Fruit fly (Drosophila melanogaster) whole organism, embryonic: ENCODE data around the gene Ttc19.

ENCODE experiments used
- Abd-B ChIP-seq: fragments of 200-800 bp; sonication (Bioruptor generic); optimal IDR thresholded peaks from 2 replicates; lab custom pipeline; 2018; ENCODE audit warnings: missing biosample characterization, mild to moderate bottlenecking, missing genetic modification characterization, moderate library complexity
- Atf-2 ChIP-seq: fragments of 200-800 bp; sonication (Bioruptor generic); optimal IDR thresholded peaks from 2 replicates; lab custom pipeline; 2016; ENCODE audit warnings: missing biosample characterization, missing genetic modification characterization
- B-H1 ChIP-seq: fragments of 200-800 bp; sonication (Bioruptor generic); IDR thresholded peaks from 3 replicates; pipeline ENCODE4 v1.3.6; 2022; ENCODE audit warnings: missing biosample characterization, missing genetic modification characterization
- Bteb2 ChIP-seq: fragments of 200-800 bp; sonication (Bioruptor generic); optimal IDR thresholded peaks from 2 replicates; lab custom pipeline; 2016; ENCODE audit warnings: missing biosample characterization, missing genetic modification characterization
- CG11398 ChIP-seq: fragments of 200-800 bp; sonication (Bioruptor generic); optimal IDR thresholded peaks from 2 replicates; lab custom pipeline; 2016; ENCODE audit warnings: missing biosample characterization, missing genetic modification characterization
- CG11504 ChIP-seq: fragments of 200-800 bp; sonication (Bioruptor generic); optimal IDR thresholded peaks from 3 replicates; lab custom pipeline; 2019; ENCODE audit warnings: missing biosample characterization, mild to moderate bottlenecking, missing genetic modification characterization, moderate library complexity
- CG11695 ChIP-seq: fragments of 200-800 bp; sonication (Bioruptor generic); IDR thresholded peaks from 3 replicates; pipeline ENCODE4 v1.3.6; 2022; ENCODE audit warnings: missing biosample characterization, missing genetic modification characterization
- CG11723 ChIP-seq: fragments of 200-800 bp; sonication (Bioruptor generic); optimal IDR thresholded peaks from 2 replicates; lab custom pipeline; 2017; ENCODE audit warnings: missing biosample characterization, mild to moderate bottlenecking, missing genetic modification characterization
- CG13123 ChIP-seq: fragments of 200-800 bp; sonication (Bioruptor generic); optimal IDR thresholded peaks from 2 replicates; lab custom pipeline; 2016; ENCODE audit warnings: missing biosample characterization, missing genetic modification characterization
- CG13424 ChIP-seq: fragments of 200-800 bp; sonication (Bioruptor generic); optimal IDR thresholded peaks from 2 replicates; lab custom pipeline; 2019; ENCODE audit warnings: missing biosample characterization, mild to moderate bottlenecking, missing genetic modification characterization, moderate library complexity
- CG13775 ChIP-seq: fragments of 200-800 bp; sonication (Bioruptor generic); optimal IDR thresholded peaks from 3 replicates; lab custom pipeline; 2017; ENCODE audit warnings: missing biosample characterization, mild to moderate bottlenecking, missing genetic modification characterization
- CG14965 ChIP-seq: fragments of 200-800 bp; sonication (Bioruptor generic); optimal IDR thresholded peaks from 2 replicates; lab custom pipeline; 2016; ENCODE audit warnings: missing biosample characterization, missing genetic modification characterization, borderline replicate concordance
- CG15514 ChIP-seq: fragments of 200-800 bp; sonication (Bioruptor generic); optimal IDR thresholded peaks from 3 replicates; lab custom pipeline; 2017; ENCODE audit warnings: missing biosample characterization, missing genetic modification characterization, mild to moderate bottlenecking, moderate library complexity, missing genetic modification reagents
- CG17359 ChIP-seq: fragments of 200-800 bp; sonication (Bioruptor generic); optimal IDR thresholded peaks from 3 replicates; lab custom pipeline; 2018; ENCODE audit warnings: missing biosample characterization, mild to moderate bottlenecking, missing genetic modification characterization, moderate library complexity
- CG18599 ChIP-seq: fragments of 200-800 bp; sonication (Bioruptor generic); optimal IDR thresholded peaks from 3 replicates; lab custom pipeline; 2017; ENCODE audit warnings: missing biosample characterization, missing genetic modification characterization, mild to moderate bottlenecking, moderate library complexity, missing genetic modification reagents
- CG31441 ChIP-seq: fragments of 200-800 bp; sonication (Bioruptor generic); IDR thresholded peaks from 2 replicates; pipeline ENCODE4 v1.3.6; 2022; ENCODE audit warnings: missing biosample characterization, missing genetic modification characterization
- CG34422 ChIP-seq: fragments of 200-800 bp; sonication (Bioruptor generic); IDR thresholded peaks from 3 replicates; pipeline ENCODE4 v1.3.6; 2022; ENCODE audit warnings: missing biosample characterization, missing genetic modification characterization
- CG4854 ChIP-seq: fragments of 200-800 bp; sonication (Bioruptor generic); optimal IDR thresholded peaks from 2 replicates; lab custom pipeline; 2016; ENCODE audit warnings: missing biosample characterization, missing genetic modification characterization, inconsistent platforms
- CG7928 ChIP-seq: fragments of 200-800 bp; sonication (Bioruptor generic); optimal IDR thresholded peaks from 2 replicates; lab custom pipeline; 2017; ENCODE audit warnings: missing biosample characterization, mild to moderate bottlenecking, missing genetic modification characterization
- CG8924 ChIP-seq: fragments of 200-800 bp; optimal IDR thresholded peaks from 3 replicates; lab custom pipeline; 2019; ENCODE audit warnings: missing biosample characterization, mild to moderate bottlenecking, missing genetic modification characterization, moderate library complexity
- CG9215 ChIP-seq: fragments of 200-800 bp; sonication (Bioruptor generic); IDR thresholded peaks from 2 replicates; pipeline ENCODE4 v1.3.6; 2022; ENCODE audit warnings: missing biosample characterization, missing genetic modification characterization
- CoRest ChIP-seq: fragments of 200-800 bp; sonication (Bioruptor generic); optimal IDR thresholded peaks from 3 replicates; lab custom pipeline; 2018; ENCODE audit warnings: missing biosample characterization, mild to moderate bottlenecking, missing genetic modification characterization, moderate library complexity
- CrebB ChIP-seq: fragments of 200-800 bp; sonication (Bioruptor generic); optimal IDR thresholded peaks from 3 replicates; lab custom pipeline; 2018; ENCODE audit warnings: missing biosample characterization, mild to moderate bottlenecking, missing genetic modification characterization
- Dek ChIP-seq: fragments of 200-800 bp; sonication (Bioruptor generic); optimal IDR thresholded peaks from 3 replicates; lab custom pipeline; 2019; ENCODE audit warnings: missing biosample characterization, mild to moderate bottlenecking, missing genetic modification characterization, moderate library complexity
- HLH3B ChIP-seq: fragments of 200-800 bp; sonication (Bioruptor generic); IDR thresholded peaks from 2 replicates; pipeline ENCODE4 v1.3.6; 2022; ENCODE audit warnings: missing biosample characterization, missing genetic modification characterization
- HmgD ChIP-seq: fragments of 200-800 bp; sonication (Bioruptor generic); optimal IDR thresholded peaks from 3 replicates; lab custom pipeline; 2016; ENCODE audit warnings: missing biosample characterization, missing genetic modification characterization
- Hr39 ChIP-seq: fragments of >200 bp; optimal IDR thresholded peaks from 2 replicates; lab custom pipeline; 2017
- Kr ChIP-seq: fragments of 200-800 bp; sonication (Bioruptor generic); optimal IDR thresholded peaks from 2 replicates; lab custom pipeline; 2017; ENCODE audit warnings: missing biosample characterization, mild to moderate bottlenecking, missing genetic modification characterization
- Lhr ChIP-seq: fragments of 200-800 bp; sonication (Bioruptor generic); optimal IDR thresholded peaks from 3 replicates; lab custom pipeline; 2017; ENCODE audit warnings: mild to moderate bottlenecking, missing biosample characterization, missing genetic modification reagents, missing genetic modification characterization
- Lpt ChIP-seq: fragments of >200 bp; optimal IDR thresholded peaks from 2 replicates; lab custom pipeline; 2018; ENCODE audit warnings: missing biosample characterization, missing genetic modification characterization
- Mes4 ChIP-seq: fragments of 200-800 bp; sonication (Bioruptor generic); optimal IDR thresholded peaks from 2 replicates; lab custom pipeline; 2016; ENCODE audit warnings: missing biosample characterization, missing genetic modification characterization
- NC2β ChIP-seq: fragments of 200-800 bp; sonication (Bioruptor generic); optimal IDR thresholded peaks from 2 replicates; lab custom pipeline; 2016; ENCODE audit warnings: missing biosample characterization, missing genetic modification characterization
- Sry-β ChIP-seq: fragments of 200-800 bp; sonication (Bioruptor generic); optimal IDR thresholded peaks from 2 replicates; lab custom pipeline; 2018; ENCODE audit warnings: missing biosample characterization, mild to moderate bottlenecking, missing genetic modification characterization, moderate library complexity
- Ssrp ChIP-seq: fragments of 200-800 bp; sonication (Bioruptor generic); optimal IDR thresholded peaks from 2 replicates; lab custom pipeline; 2018; ENCODE audit warnings: missing biosample characterization, mild to moderate bottlenecking, missing genetic modification characterization, moderate library complexity
- Tbp ChIP-seq: fragments of >200 bp; optimal IDR thresholded peaks from 2 replicates; lab custom pipeline; 2018; ENCODE audit warnings: missing biosample characterization, missing genetic modification characterization
- ase ChIP-seq: fragments of 200-800 bp; sonication (Bioruptor generic); IDR thresholded peaks from 3 replicates; pipeline ENCODE4 v1.3.6; 2022; ENCODE audit warnings: missing biosample characterization, missing genetic modification characterization
- bab2 ChIP-seq: fragments of 200-800 bp; sonication (Bioruptor generic); optimal IDR thresholded peaks from 2 replicates; lab custom pipeline; 2016; ENCODE audit warnings: missing biosample characterization, missing genetic modification characterization
- btn ChIP-seq: fragments of 200-800 bp; sonication (Bioruptor generic); optimal IDR thresholded peaks from 2 replicates; lab custom pipeline; 2016; ENCODE audit warnings: missing biosample characterization, missing genetic modification characterization
- caup ChIP-seq: fragments of 200-800 bp; sonication (Bioruptor generic); optimal IDR thresholded peaks from 3 replicates; lab custom pipeline; 2017; ENCODE audit warnings: missing biosample characterization, mild to moderate bottlenecking, missing genetic modification characterization, moderate library complexity; ENCODE audit not compliant: severe bottlenecking
- chinmo ChIP-seq: fragments of 200-800 bp; sonication (Bioruptor generic); IDR thresholded peaks from 4 replicates; pipeline ENCODE4 v1.3.6; 2022; ENCODE audit warnings: missing biosample characterization, missing genetic modification characterization; ENCODE audit not compliant: partially characterized antibody
- cwo ChIP-seq: fragments of 200-800 bp; sonication (Bioruptor generic); optimal IDR thresholded peaks from 3 replicates; lab custom pipeline; 2017; ENCODE audit warnings: missing biosample characterization, missing genetic modification characterization, mild to moderate bottlenecking, moderate library complexity, missing genetic modification reagents
- dan ChIP-seq: fragments of 200-800 bp; sonication (Bioruptor generic); IDR thresholded peaks from 2 replicates; pipeline ENCODE4 v1.3.6; 2022; ENCODE audit warnings: missing biosample characterization, missing genetic modification characterization
- dimm ChIP-seq: fragments of 200-800 bp; sonication (Bioruptor generic); IDR thresholded peaks from 2 replicates; pipeline ENCODE4 v1.3.6; 2022; ENCODE audit warnings: missing biosample characterization, missing genetic modification characterization
- eyg ChIP-seq: fragments of 200-800 bp; sonication (Bioruptor generic); optimal IDR thresholded peaks from 3 replicates; lab custom pipeline; 2016; ENCODE audit warnings: missing biosample characterization, missing genetic modification characterization
- lmd ChIP-seq: fragments of 200-800 bp; sonication (Bioruptor generic); IDR thresholded peaks from 2 replicates; pipeline ENCODE4 v1.3.6; 2022; ENCODE audit warnings: missing biosample characterization, missing genetic modification characterization
- mirr ChIP-seq: fragments of 200-800 bp; sonication (Bioruptor generic); optimal IDR thresholded peaks from 3 replicates; lab custom pipeline; 2018; ENCODE audit warnings: missing biosample characterization, mild to moderate bottlenecking, missing genetic modification characterization
- pan ChIP-seq, 4 experiments: fragments of >200 bp in 3 of 4; fragments of 200-800 bp in 1 of 4; sonication (Bioruptor generic) in 1 of 4; optimal IDR thresholded peaks in 3 of 4; IDR thresholded peaks in 1 of 4; 2 replicates each; pipeline versions ENCODE4 v1.3.6 to Lab custom; 2017 to 2022; ENCODE audit warnings: missing biosample characterization in 2 of 4, missing genetic modification characterization in 2 of 4, mixed read lengths in 1 of 4
- pros ChIP-seq: fragments of 200-800 bp; sonication (Bioruptor generic); optimal IDR thresholded peaks from 3 replicates; lab custom pipeline; 2019; ENCODE audit warnings: missing biosample characterization, mild to moderate bottlenecking, missing genetic modification characterization, moderate library complexity
- row ChIP-seq: fragments of 200-800 bp; sonication (Bioruptor generic); IDR thresholded peaks from 3 replicates; pipeline ENCODE4 v1.3.6; 2022; ENCODE audit warnings: missing biosample characterization, missing genetic modification characterization
- salm ChIP-seq: fragments of 200-800 bp; sonication (Bioruptor generic); optimal IDR thresholded peaks from 2 replicates; lab custom pipeline; 2018; ENCODE audit warnings: missing biosample characterization, mild to moderate bottlenecking, missing genetic modification characterization
- shn ChIP-seq: fragments of 200-800 bp; sonication (Bioruptor generic); optimal IDR thresholded peaks from 3 replicates; lab custom pipeline; 2016; ENCODE audit warnings: missing biosample characterization, missing genetic modification characterization

Gene Ttc19

DNA sequence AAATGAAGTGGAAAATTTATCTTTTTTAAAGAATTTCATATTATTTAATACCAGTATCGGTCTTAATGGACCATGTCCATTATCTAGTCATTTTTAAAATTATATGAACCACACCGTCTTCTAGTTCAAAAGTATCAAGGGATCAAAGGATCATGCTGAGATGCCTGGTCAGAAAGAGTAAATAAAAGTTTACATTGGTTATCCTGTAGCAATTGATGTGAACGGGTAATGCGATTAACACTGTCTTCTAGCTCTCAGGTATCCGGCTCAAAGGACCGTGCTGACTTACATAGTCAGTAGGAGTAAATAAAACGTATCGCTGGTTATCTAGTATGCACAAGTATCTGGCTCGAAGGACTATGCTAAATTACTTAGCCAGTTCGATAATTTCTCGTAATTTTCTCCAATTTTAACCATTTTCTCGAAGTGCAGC is 25.8 kb downstream of the Ttc19 start (continued):
- no peak for TF ChIP-seq CG13123 (GFP tag; lab: Kevin White, UChicago)
- no peak for TF ChIP-seq Ssrp (tag; lab: Kevin White, UChicago)
- TF ChIP-seq CG7928 (GFP tag; lab: Kevin White, UChicago): no peak
- TF ChIP-seq CG9215 (GFP tag; lab: Robert Waterston, UW): peak; percentile 33; the same call in 1 of the 2 replicates
- no peak for TF ChIP-seq CG17359 (tag; lab: Kevin White, UChicago)
- no peak for TF ChIP-seq cwo
- no peak for TF ChIP-seq CG11398
- no peak for TF ChIP-seq caup (GFP tag; lab: Kevin White, UChicago)
- TF ChIP-seq bab2 (GFP tag; lab: Kevin White, UChicago): no peak
- no peak for TF ChIP-seq dimm
- no peak for TF ChIP-seq HmgD
- no peak for TF ChIP-seq chinmo (GFP tag; lab: Robert Waterston, UW)
- no peak for TF ChIP-seq NC2β (GFP tag; lab: Kevin White, UChicago)
- no peak for TF ChIP-seq CG34422
- no peak for TF ChIP-seq Lpt
- no peak for TF ChIP-seq eyg (GFP tag; lab: Kevin White, UChicago)
- TF ChIP-seq dan (GFP tag; lab: Robert Waterston, UW): no peak
- TF ChIP-seq CrebB (tag; lab: Kevin White, UChicago): no peak
- TF ChIP-seq Bteb2: no peak
- TF ChIP-seq row (GFP tag; lab: Robert Waterston, UW): peak; percentile 47; the same call in 2 of the 3 replicates
- TF ChIP-seq Sry-β (GFP tag; lab: Kevin White, UChicago): no peak
- TF ChIP-seq Mes4 (GFP tag; lab: Kevin White, UChicago): no peak
- TF ChIP-seq CoRest (tag; lab: Kevin White, UChicago): peak; percentile 61
- TF ChIP-seq salm (tag; lab: Kevin White, UChicago): no peak
- TF ChIP-seq CG11504 (tag; lab: Kevin White, UChicago): peak; percentile 65
- TF ChIP-seq CG11695: no peak
- TF ChIP-seq CG11723 (GFP tag; lab: Kevin White, UChicago): no peak
- no peak for TF ChIP-seq Lhr (GFP tag; lab: Kevin White, UChicago)
- no peak for TF ChIP-seq Dek (tag; lab: Kevin White, UChicago)
- peak; percentile 28 for TF ChIP-seq CG8924
- no peak for TF ChIP-seq Atf-2 (GFP tag; lab: Kevin White, UChicago)
- no peak for TF ChIP-seq CG4854 (GFP tag; lab: Kevin White, UChicago)
- TF ChIP-seq mirr (GFP tag; lab: Kevin White, UChicago): no peak
- TF ChIP-seq CG15514 (GFP tag; lab: Kevin White, UChicago): no peak
- no peak for TF ChIP-seq HLH3B (GFP tag; lab: Robert Waterston, UW)
- TF ChIP-seq pan (optimal IDR thresholded peaks at IDR 0.05; lab: Kevin White, UChicago): no peak
- TF ChIP-seq pan (GFP tag; optimal IDR thresholded peaks at IDR 0.05 in 1 of 2, IDR thresholded peaks at IDR 0.05 in 1 of 2): no peak
- peak; percentile 35 for TF ChIP-seq CG13775 (GFP tag; lab: Kevin White, UChicago)
- TF ChIP-seq Tbp (GFP tag; lab: Kevin White, UChicago): no peak
- TF ChIP-seq pros (GFP tag; lab: Kevin White, UChicago): no peak
- TF ChIP-seq CG13424 (tag; lab: Kevin White, UChicago): peak; percentile 43
- TF ChIP-seq btn (GFP tag; lab: Kevin White, UChicago): no peak
- TF ChIP-seq ase: no peak
- TF ChIP-seq shn (GFP tag; lab: Kevin White, UChicago): no peak
- peak; percentile 61 for TF ChIP-seq CG18599 (GFP tag; lab: Kevin White, UChicago)
- no peak for TF ChIP-seq Abd-B (GFP tag; lab: Kevin White, UChicago)
- no peak for TF ChIP-seq Kr (GFP tag; lab: Kevin White, UChicago)
- TF ChIP-seq CG14965 (GFP tag; lab: Kevin White, UChicago): no peak
- 0 out of 2 replicates have a peak, but pooled peaks have one; percentile 3 for TF ChIP-seq lmd
- TF ChIP-seq Hr39 (lab: Kevin White, UChicago): no peak
- TF ChIP-seq B-H1 (GFP tag; lab: Robert Waterston, UW): no peak
- 0 out of 2 replicates have a peak, but pooled peaks have one; percentile 30 for TF ChIP-seq CG31441 (GFP tag; lab: Robert Waterston, UW)
